Fruit fly (Drosophila melanogaster) whole organism, embryonic: ENCODE data around the gene Acyp.

Experiments used
- CG14667 ChIP-seq: fragments of 200-800 bp; sonication (Bioruptor generic); IDR thresholded peaks from 2 replicates; pipeline ENCODE4 v1.3.6; 2022; ENCODE audit warnings: missing biosample characterization, missing genetic modification characterization
- ci ChIP-seq: fragments of 200-800 bp; sonication (Bioruptor generic); IDR thresholded peaks from 3 replicates; pipeline ENCODE4 v1.3.6; 2022; ENCODE audit warnings: missing biosample characterization, missing genetic modification characterization
- wor ChIP-seq: fragments of 200-800 bp; sonication (Bioruptor generic); IDR thresholded peaks from 2 replicates; pipeline ENCODE4 v1.3.6; 2022; ENCODE audit warnings: missing biosample characterization, missing genetic modification characterization

- TF ChIP-seq wor (GFP tag; lab: Robert Waterston, UW): no peak
- no peak for TF ChIP-seq ci (GFP tag; lab: Robert Waterston, UW)
- no peak for TF ChIP-seq CG14667 (GFP tag; lab: Robert Waterston, UW)
Measured at dm6 chr2L:13903796-13904330, 8.0 kb upstream of the Acyp start.
